Fruit fly (Drosophila melanogaster) whole organism, prepupa: ENCODE data around the gene twy.

Experiments used
- Blimp-1 ChIP-seq: fragments of 200-800 bp; sonication (Bioruptor generic); optimal IDR thresholded peaks from 3 replicates; lab custom pipeline; 2017; ENCODE audit warnings: missing biosample characterization, missing genetic modification characterization, mild to moderate bottlenecking, moderate library complexity, missing genetic modification reagents
- CG11294 ChIP-seq: fragments of 200-800 bp; sonication (Bioruptor generic); IDR thresholded peaks from 2 replicates; pipeline ENCODE4 v1.3.6; 2022; ENCODE audit warnings: missing biosample characterization, missing genetic modification characterization
- CG15336 ChIP-seq: fragments of 200-800 bp; sonication (Bioruptor generic); IDR thresholded peaks from 2 replicates; pipeline ENCODE4 v1.3.6; 2022; ENCODE audit warnings: missing biosample characterization, missing genetic modification characterization
- CG3032 ChIP-seq: fragments of 200-800 bp; optimal IDR thresholded peaks from 2 replicates; lab custom pipeline; 2019; ENCODE audit warnings: missing biosample characterization, mild to moderate bottlenecking, missing genetic modification characterization, moderate library complexity
- CG31627 ChIP-seq: fragments of 200-800 bp; sonication (Bioruptor generic); optimal IDR thresholded peaks from 3 replicates; lab custom pipeline; 2016; ENCODE audit warnings: missing biosample characterization, missing genetic modification characterization
- CG32006 ChIP-seq: fragments of 200-800 bp; sonication (Bioruptor generic); optimal IDR thresholded peaks from 3 replicates; lab custom pipeline; 2017; ENCODE audit warnings: missing biosample characterization, mild to moderate bottlenecking, missing genetic modification characterization
- CG34406 ChIP-seq: fragments of 200-800 bp; sonication (Bioruptor generic); optimal IDR thresholded peaks from 3 replicates; lab custom pipeline; 2016; ENCODE audit warnings: missing biosample characterization, missing genetic modification characterization
- CG4318 ChIP-seq: fragments of 200-800 bp; sonication (Bioruptor generic); optimal IDR thresholded peaks from 3 replicates; lab custom pipeline; 2017; ENCODE audit warnings: missing biosample characterization, mild to moderate bottlenecking, missing genetic modification characterization
- CG6163 ChIP-seq: fragments of 200-800 bp; sonication (Bioruptor generic); IDR thresholded peaks from 3 replicates; pipeline ENCODE4 v1.3.6; 2022; ENCODE audit warnings: missing biosample characterization, missing genetic modification characterization
- CG6276 ChIP-seq: fragments of 200-800 bp; sonication (Bioruptor generic); optimal IDR thresholded peaks from 2 replicates; lab custom pipeline; 2017; ENCODE audit warnings: missing biosample characterization, mild to moderate bottlenecking, missing genetic modification characterization
- CG6808 ChIP-seq: fragments of 200-800 bp; sonication (Bioruptor generic); optimal IDR thresholded peaks from 3 replicates; lab custom pipeline; 2017; ENCODE audit warnings: missing biosample characterization, missing genetic modification characterization, mild to moderate bottlenecking, moderate library complexity, missing genetic modification reagents
- CG8632 ChIP-seq: fragments of 200-800 bp; sonication (Bioruptor generic); optimal IDR thresholded peaks from 3 replicates; lab custom pipeline; 2016; ENCODE audit warnings: missing biosample characterization, missing genetic modification characterization
- Eip75B ChIP-seq: fragments of 200-800 bp; sonication (Bioruptor generic); optimal IDR thresholded peaks from 3 replicates; lab custom pipeline; 2016; ENCODE audit warnings: missing biosample characterization, missing genetic modification characterization
- Eip78C ChIP-seq: fragments of 200-800 bp; sonication (Bioruptor generic); peaks from one replicate; lab custom pipeline; 2016; ENCODE audit warnings: missing biosample characterization, missing genetic modification characterization
- Eip93F ChIP-seq: fragments of 200-800 bp; sonication (Bioruptor generic); optimal IDR thresholded peaks from 2 replicates; lab custom pipeline; 2016; ENCODE audit warnings: missing biosample characterization, mild to moderate bottlenecking, missing genetic modification characterization
- Ets21C ChIP-seq: fragments of 200-800 bp; sonication (Bioruptor generic); optimal IDR thresholded peaks from 3 replicates; lab custom pipeline; 2016; ENCODE audit warnings: missing biosample characterization, missing genetic modification characterization
- Gug ChIP-seq: fragments of 200-800 bp; sonication (Bioruptor generic); IDR thresholded peaks from 2 replicates; pipeline ENCODE4 v1.3.6; 2022; ENCODE audit warnings: missing biosample characterization, missing genetic modification characterization
- Hr39 ChIP-seq: fragments of 200-800 bp; sonication (Bioruptor generic); optimal IDR thresholded peaks from 2 replicates; lab custom pipeline; 2016; ENCODE audit warnings: missing biosample characterization, missing genetic modification characterization
- Hr4 ChIP-seq: fragments of 200-800 bp; sonication (Bioruptor generic); optimal IDR thresholded peaks from 3 replicates; lab custom pipeline; 2016; ENCODE audit warnings: missing biosample characterization, missing genetic modification characterization
- Lpt ChIP-seq: fragments of 200-800 bp; sonication (Bioruptor generic); optimal IDR thresholded peaks from 3 replicates; lab custom pipeline; 2016; ENCODE audit warnings: missing biosample characterization, missing genetic modification characterization
- Smox ChIP-seq: fragments of 200-800 bp; sonication (Bioruptor generic); optimal IDR thresholded peaks from 3 replicates; lab custom pipeline; 2016; ENCODE audit warnings: missing biosample characterization, missing genetic modification characterization
- Sox102F ChIP-seq: fragments of 200-800 bp; sonication (Bioruptor generic); optimal IDR thresholded peaks from 2 replicates; lab custom pipeline; 2016; ENCODE audit warnings: missing biosample characterization, mild to moderate bottlenecking, missing genetic modification characterization
- Sox14 ChIP-seq: fragments of 200-800 bp; sonication (Bioruptor generic); optimal IDR thresholded peaks from 3 replicates; lab custom pipeline; 2016; ENCODE audit warnings: missing biosample characterization, missing genetic modification characterization
- Sox15 ChIP-seq: fragments of 200-800 bp; sonication (Bioruptor generic); optimal IDR thresholded peaks from 3 replicates; lab custom pipeline; 2016; ENCODE audit warnings: missing biosample characterization, missing genetic modification characterization
- acj6 ChIP-seq: fragments of 200-800 bp; sonication (Bioruptor generic); optimal IDR thresholded peaks from 3 replicates; lab custom pipeline; 2016; ENCODE audit warnings: missing biosample characterization, missing genetic modification characterization
- cyc ChIP-seq: fragments of 200-800 bp; sonication (Bioruptor generic); optimal IDR thresholded peaks from 3 replicates; lab custom pipeline; 2016; ENCODE audit warnings: missing biosample characterization, missing genetic modification characterization
- dac ChIP-seq: fragments of 200-800 bp; sonication (Bioruptor generic); optimal IDR thresholded peaks from 2 replicates; lab custom pipeline; 2017; ENCODE audit warnings: missing biosample characterization, mild to moderate bottlenecking, missing genetic modification characterization
- eg ChIP-seq: fragments of 200-800 bp; sonication (Bioruptor generic); IDR thresholded peaks from 3 replicates; pipeline ENCODE4 v1.3.6; 2022; ENCODE audit warnings: missing biosample characterization, missing genetic modification characterization
- fd59A ChIP-seq: fragments of 200-800 bp; sonication (Bioruptor generic); optimal IDR thresholded peaks from 2 replicates; lab custom pipeline; 2017; ENCODE audit warnings: missing biosample characterization, mild to moderate bottlenecking, missing genetic modification characterization, missing genetic modification reagents
- fd85E ChIP-seq: fragments of 200-800 bp; sonication (Bioruptor generic); optimal IDR thresholded peaks from 3 replicates; lab custom pipeline; 2016; ENCODE audit warnings: missing biosample characterization, missing genetic modification characterization
- fkh ChIP-seq: fragments of 200-800 bp; sonication (Bioruptor generic); optimal IDR thresholded peaks from 3 replicates; lab custom pipeline; 2017; ENCODE audit warnings: missing biosample characterization, mild to moderate bottlenecking, missing genetic modification characterization, moderate library complexity
- net ChIP-seq: fragments of 200-800 bp; sonication (Bioruptor generic); optimal IDR thresholded peaks from 3 replicates; lab custom pipeline; 2016; ENCODE audit warnings: missing biosample characterization, missing genetic modification characterization
- salr ChIP-seq, 2 experiments: fragments of 200-800 bp; sonication (Bioruptor generic); optimal IDR thresholded peaks; 3 replicates each; lab custom pipeline; 2016 to 2018; ENCODE audit warnings: missing biosample characterization in 2 of 2, missing genetic modification characterization in 2 of 2, mild to moderate bottlenecking in 1 of 2
- ss ChIP-seq, 2 experiments: fragments of 200-800 bp; sonication (Bioruptor generic); optimal IDR thresholded peaks; 2 replicates in 1 of 2; 3 replicates in 1 of 2; lab custom pipeline; 2017 to 2018; ENCODE audit warnings: mild to moderate bottlenecking in 2 of 2, missing biosample characterization in 2 of 2, missing genetic modification characterization in 2 of 2, moderate library complexity in 1 of 2
- svp ChIP-seq: fragments of 200-800 bp; sonication (Bioruptor generic); peaks from one replicate; lab custom pipeline; 2016; ENCODE audit warnings: missing biosample characterization, missing genetic modification characterization
- topi ChIP-seq: fragments of 200-800 bp; sonication (Bioruptor generic); optimal IDR thresholded peaks from 3 replicates; lab custom pipeline; 2016; ENCODE audit warnings: missing biosample characterization, missing genetic modification characterization

twy gene

dm6 chr3L:11822446-11823334, 29.6 kb upstream of the twy start, which contains the start of gene RpL10Ab (continued):
- TF ChIP-seq CG6163 (GFP tag; lab: Robert Waterston, UW) (peak; percentile 63), CG32006 (GFP tag; lab: Kevin White, UChicago) (no peak), CG11294 (peak; percentile 62; the same call in 1 of the 2 replicates), svp (no peak), CG6808 (GFP tag; lab: Kevin White, UChicago) (peak; percentile 47), CG4318 (no peak), Eip93F (GFP tag; lab: Kevin White, UChicago) (no peak), Lpt (GFP tag; lab: Kevin White, UChicago) (peak; percentile 74), Ets21C (GFP tag; lab: Kevin White, UChicago) (no peak), fd85E (GFP tag; lab: Kevin White, UChicago) (no peak), Smox (GFP tag; lab: Kevin White, UChicago) (peak; percentile 5), Hr39 (GFP tag; lab: Kevin White, UChicago) (peak; percentile 51), ss (GFP tag; optimal IDR thresholded peaks at IDR 0.05; lab: Kevin White, UChicago) (peak; percentile 25 to 51), Gug (GFP tag; lab: Robert Waterston, UW) (0 out of 2 replicates have a peak, but pooled peaks have one; percentile 52), Eip75B (GFP tag; lab: Kevin White, UChicago) (peak; percentile 51), CG8632 (GFP tag; lab: Kevin White, UChicago) (peak; percentile 34), salr (GFP tag; optimal IDR thresholded peaks at IDR 0.05; lab: Kevin White, UChicago) (peak in 1 of 2 experiments; percentile 55), eg (GFP tag; lab: Robert Waterston, UW) (peak; percentile 71), Sox15 (GFP tag; lab: Kevin White, UChicago) (peak; percentile 22), Hr4 (GFP tag; lab: Kevin White, UChicago) (no peak), CG31627 (GFP tag; lab: Kevin White, UChicago) (peak; percentile 45), dac (GFP tag; lab: Kevin White, UChicago) (peak; percentile 26), topi (GFP tag; lab: Kevin White, UChicago) (peak; percentile 50), Sox102F (no peak), CG3032 (tag; lab: Kevin White, UChicago) (peak; percentile 35), fd59A (GFP tag; lab: Kevin White, UChicago) (no peak), Eip78C (peak; percentile 76), CG34406 (GFP tag; lab: Kevin White, UChicago) (peak; percentile 35), fkh (GFP tag; lab: Kevin White, UChicago) (peak; percentile 8), net (GFP tag; lab: Kevin White, UChicago) (peak; percentile 58)

dm6 chr3L:11821723-11822445, 28.8 kb upstream of the twy start, which contains the start of the genes CG11597 and CG5946:
CG11597 (minus strand) TSS chr3L:11822275.
CG5946 (minus strand) TSS chr3L:11822275.
- TF ChIP-seq CG15336 (no peak), Eip78C (peak; percentile 45), acj6 (GFP tag; lab: Kevin White, UChicago) (no peak), CG6163 (GFP tag; lab: Robert Waterston, UW) (no peak; the same call in 1 of the 3 replicates), CG6808 (GFP tag; lab: Kevin White, UChicago) (no peak), salr (GFP tag; optimal IDR thresholded peaks at IDR 0.05; lab: Kevin White, UChicago) (no peak), CG6276 (GFP tag; lab: Kevin White, UChicago) (peak; percentile 46), Blimp-1 (GFP tag; lab: Kevin White, UChicago) (peak; percentile 62), CG31627 (GFP tag; lab: Kevin White, UChicago) (peak; percentile 19), cyc (GFP tag; lab: Kevin White, UChicago) (peak; percentile 13), Sox14 (GFP tag; lab: Kevin White, UChicago) (peak; percentile 31)
